1 fruit fly cellular context compared by ENCODE assay signal in the genomic region with DNA sequence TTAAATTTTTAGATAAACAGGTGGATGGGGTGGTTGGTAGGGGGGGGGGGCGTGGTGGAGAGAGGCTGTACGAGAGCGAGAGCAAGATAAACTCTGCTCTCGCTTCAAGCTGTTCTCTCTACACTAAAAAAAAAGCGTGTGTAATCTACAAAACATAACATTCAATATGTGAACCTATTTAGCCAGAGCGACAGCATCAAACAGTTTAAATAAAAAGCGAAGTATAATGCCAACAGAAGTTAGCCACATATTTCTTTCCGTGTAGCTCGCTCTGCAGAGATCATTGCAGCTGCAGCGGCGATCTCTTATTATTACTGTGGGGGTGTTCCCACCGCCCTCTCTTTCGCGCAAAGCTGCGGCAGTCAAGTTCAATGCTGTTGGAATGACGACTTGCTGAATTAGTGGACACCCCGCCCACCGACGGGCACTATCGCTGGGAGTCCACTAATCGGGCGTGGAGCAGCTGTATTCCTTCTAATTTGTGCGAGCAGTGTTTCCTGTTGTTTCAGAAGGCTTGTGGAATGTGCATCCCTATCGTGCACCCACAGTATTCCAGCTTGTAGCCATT.
TF ChIP-seq lines count a peak whose summit lies in the region.

CG2930 (plus strand) TSS at position 518 of the 568 bp plus-strand sequence.

TF ChIP-seq in whole organism, embryonic, 481 proteins besides CTCF, POLR2A, EP300 and RAD21 (continued from another document and continues in another):
- peak; percentile 49 for TF ChIP-seq CG13624 (GFP tag; optimal IDR thresholded peaks at IDR 0.05; lab: Kevin White, UChicago)
- peak; percentile 13 for TF ChIP-seq pho (GFP tag; optimal IDR thresholded peaks at IDR 0.05; lab: Kevin White, UChicago)
- no peak for TF ChIP-seq CG11398 (GFP tag; optimal IDR thresholded peaks at IDR 0.05; lab: Kevin White, UChicago)
- no peak; the same call in 1 of the 2 replicates for TF ChIP-seq Taf1 (GFP tag; IDR thresholded peaks at IDR 0.05; lab: Robert Waterston, UW)
- peak; percentile 88 for TF ChIP-seq CG2712 (tag; optimal IDR thresholded peaks at IDR 0.05; lab: Kevin White, UChicago)
- TF ChIP-seq oc (tag; optimal IDR thresholded peaks at IDR 0.05; lab: Kevin White, UChicago) = peak; percentile 85
- peak; percentile 23 for TF ChIP-seq CG2116 (GFP tag; optimal IDR thresholded peaks at IDR 0.05; lab: Kevin White, UChicago)
- peak; percentile 47; the same call in 1 of the 2 replicates for TF ChIP-seq al (GFP tag; IDR thresholded peaks at IDR 0.05; lab: Robert Waterston, UW)
- TF ChIP-seq Ravus (GFP tag; IDR thresholded peaks at IDR 0.05; lab: Robert Waterston, UW) = peak; percentile 26; the same call in 1 of the 2 replicates
- TF ChIP-seq CG2129 (GFP tag; IDR thresholded peaks at IDR 0.05; lab: Robert Waterston, UW; ENCODE audit: partially characterized antibody) = no peak
- TF ChIP-seq unpg (GFP tag; optimal IDR thresholded peaks at IDR 0.05; lab: Kevin White, UChicago) = peak; percentile 88
- no peak for TF ChIP-seq Dll (GFP tag; IDR thresholded peaks at IDR 0.05; lab: Robert Waterston, UW; ENCODE audit: partially characterized antibody)
- TF ChIP-seq CG10462 (GFP tag; optimal IDR thresholded peaks at IDR 0.05; lab: Kevin White, UChicago) = peak; percentile 75
- TF ChIP-seq Atf3 (GFP tag; optimal IDR thresholded peaks at IDR 0.05; lab: Kevin White, UChicago) = peak; percentile 76
- TF ChIP-seq cas (GFP tag; IDR thresholded peaks at IDR 0.05; lab: Robert Waterston, UW) = peak; percentile 30; the same call in 1 of the 2 replicates
- TF ChIP-seq Camta (GFP tag; optimal IDR thresholded peaks at IDR 0.05; lab: Kevin White, UChicago) = peak; percentile 73
- TF ChIP-seq CG9215 (GFP tag; IDR thresholded peaks at IDR 0.05; lab: Robert Waterston, UW) = peak; percentile 63
- TF ChIP-seq ash1 (GFP tag; optimal IDR thresholded peaks at IDR 0.05; lab: Kevin White, UChicago) = no peak
- no peak for TF ChIP-seq abd-A (tag; optimal IDR thresholded peaks at IDR 0.05; lab: Kevin White, UChicago)
- TF ChIP-seq Usf (GFP tag; optimal IDR thresholded peaks at IDR 0.05; lab: Kevin White, UChicago) = peak; percentile 55
- TF ChIP-seq hb (GFP tag; IDR thresholded peaks at IDR 0.05; lab: Robert Waterston, UW; ENCODE audit: partially characterized antibody) = no peak
- peak; percentile 81 for TF ChIP-seq peb (GFP tag; IDR thresholded peaks at IDR 0.05; lab: Robert Waterston, UW)
- peak; percentile 69 for TF ChIP-seq CG14710 (tag; optimal IDR thresholded peaks at IDR 0.05; lab: Kevin White, UChicago)
- peak; percentile 83 for TF ChIP-seq ranshi (GFP tag; IDR thresholded peaks at IDR 0.05; lab: Robert Waterston, UW)
- TF ChIP-seq pros (GFP tag; optimal IDR thresholded peaks at IDR 0.05; lab: Kevin White, UChicago) = no peak
- peak; percentile 63 for TF ChIP-seq CG5180 (GFP tag; optimal IDR thresholded peaks at IDR 0.05; lab: Kevin White, UChicago)
- TF ChIP-seq prd (optimal IDR thresholded peaks at IDR 0.05; lab: Kevin White, UChicago) = no peak
- peak; percentile 92 for TF ChIP-seq prd (GFP tag; IDR thresholded peaks at IDR 0.05; lab: Robert Waterston, UW)
- TF ChIP-seq CG12942 (GFP tag; optimal IDR thresholded peaks at IDR 0.05; lab: Kevin White, UChicago) = peak; percentile 80
- peak; percentile 29 for TF ChIP-seq CG14965 (GFP tag; optimal IDR thresholded peaks at IDR 0.05; lab: Kevin White, UChicago; ENCODE audit: borderline replicate concordance)
- TF ChIP-seq cad (GFP tag; optimal IDR thresholded peaks at IDR 0.05; lab: Kevin White, UChicago) = no peak
- TF ChIP-seq CG11456 (GFP tag; IDR thresholded peaks at IDR 0.05; lab: Robert Waterston, UW) = peak; percentile 78
- TF ChIP-seq zf30C (GFP tag; optimal IDR thresholded peaks at IDR 0.05; lab: Kevin White, UChicago) = peak; percentile 48
- TF ChIP-seq ind (GFP tag; optimal IDR thresholded peaks at IDR 0.05; lab: Kevin White, UChicago) = peak; percentile 86
- TF ChIP-seq CG7963 (GFP tag; IDR thresholded peaks at IDR 0.05; lab: Robert Waterston, UW; ENCODE audit: partially characterized antibody) = no peak
- TF ChIP-seq CG12104 (GFP tag; optimal IDR thresholded peaks at IDR 0.05; lab: Kevin White, UChicago) = peak; percentile 73
- TF ChIP-seq CG17612 (GFP tag; IDR thresholded peaks at IDR 0.05; lab: Robert Waterston, UW) = 0 out of 2 replicates have a peak, but pooled peaks have one; percentile 44
- no peak for TF ChIP-seq Dip2 (GFP tag; IDR thresholded peaks at IDR 0.05; lab: Robert Waterston, UW)
- TF ChIP-seq gcm2 (GFP tag; optimal IDR thresholded peaks at IDR 0.05; lab: Kevin White, UChicago) = peak; percentile 52
- TF ChIP-seq Xbp1 (GFP tag; optimal IDR thresholded peaks at IDR 0.05; lab: Kevin White, UChicago) = peak; percentile 87
- TF ChIP-seq Hand (GFP tag; optimal IDR thresholded peaks at IDR 0.05; lab: Kevin White, UChicago) = no peak
- no peak for TF ChIP-seq Fer2 (tag; optimal IDR thresholded peaks at IDR 0.05; lab: Kevin White, UChicago)
- no peak for TF ChIP-seq CG10543 (GFP tag; optimal IDR thresholded peaks at IDR 0.05; lab: Kevin White, UChicago)
- TF ChIP-seq sima (GFP tag; optimal IDR thresholded peaks at IDR 0.05; lab: Kevin White, UChicago) = peak; percentile 31
- TF ChIP-seq Trl (optimal IDR thresholded peaks at IDR 0.05; lab: Kevin White, UChicago) = peak in 1 of 2 experiments; percentile 31
- peak; percentile 67 for TF ChIP-seq Trl (GFP tag; optimal IDR thresholded peaks at IDR 0.05; lab: Kevin White, UChicago)
- TF ChIP-seq Sox100B (GFP tag; optimal IDR thresholded peaks at IDR 0.05; lab: Kevin White, UChicago) = peak; percentile 76
- TF ChIP-seq tll (GFP tag; optimal IDR thresholded peaks at IDR 0.05; lab: Kevin White, UChicago) = no peak
- no peak for TF ChIP-seq sc (optimal IDR thresholded peaks at IDR 0.05; lab: Kevin White, UChicago)
- TF ChIP-seq sc (GFP tag; optimal IDR thresholded peaks at IDR 0.05; lab: Kevin White, UChicago) = peak; percentile 84
- TF ChIP-seq CG15073 (GFP tag; optimal IDR thresholded peaks at IDR 0.05; lab: Kevin White, UChicago) = peak; percentile 22
- TF ChIP-seq Sox102F (GFP tag; optimal IDR thresholded peaks at IDR 0.05; lab: Kevin White, UChicago) = peak; percentile 90
- TF ChIP-seq vfl (GFP tag; optimal IDR thresholded peaks at IDR 0.05; lab: Kevin White, UChicago) = no peak
- peak; percentile 89 for TF ChIP-seq stc (GFP tag; IDR thresholded peaks at IDR 0.05; lab: Robert Waterston, UW)
- peak; percentile 85 for TF ChIP-seq CG31441 (GFP tag; IDR thresholded peaks at IDR 0.05; lab: Robert Waterston, UW)
- TF ChIP-seq br (optimal IDR thresholded peaks at IDR 0.05; lab: Kevin White, UChicago) = no peak
- TF ChIP-seq CG6654 (GFP tag; optimal IDR thresholded peaks at IDR 0.05; lab: Kevin White, UChicago) = peak; percentile 64
- TF ChIP-seq CrebB (tag; optimal IDR thresholded peaks at IDR 0.05; lab: Kevin White, UChicago) = peak; percentile 63
- TF ChIP-seq Sry-β (GFP tag; optimal IDR thresholded peaks at IDR 0.05; lab: Kevin White, UChicago) = no peak
- peak; percentile 81 for TF ChIP-seq CG15269 (tag; optimal IDR thresholded peaks at IDR 0.05; lab: Kevin White, UChicago)
- peak; percentile 68 for TF ChIP-seq CG10274 (GFP tag; optimal IDR thresholded peaks at IDR 0.05; lab: Kevin White, UChicago)
- TF ChIP-seq pfk (GFP tag; optimal IDR thresholded peaks at IDR 0.05; lab: Kevin White, UChicago) = no peak
- peak; percentile 86 for TF ChIP-seq Blimp-1 (GFP tag; optimal IDR thresholded peaks at IDR 0.05; lab: Kevin White, UChicago)
- TF ChIP-seq mam (GFP tag; optimal IDR thresholded peaks at IDR 0.05; lab: Kevin White, UChicago) = peak; percentile 70
- no peak for TF ChIP-seq CG34224 (GFP tag; IDR thresholded peaks at IDR 0.05; lab: Robert Waterston, UW; ENCODE audit: partially characterized antibody)
- TF ChIP-seq CG12236 (GFP tag; optimal IDR thresholded peaks at IDR 0.05; lab: Kevin White, UChicago) = peak; percentile 65
- peak; percentile 54 for TF ChIP-seq Myb (GFP tag; optimal IDR thresholded peaks at IDR 0.05; lab: Kevin White, UChicago)
- peak; percentile 78 for TF ChIP-seq jumu (GFP tag; optimal IDR thresholded peaks at IDR 0.05; lab: Kevin White, UChicago)
- TF ChIP-seq TFAM (GFP tag; optimal IDR thresholded peaks at IDR 0.05; lab: Kevin White, UChicago) = peak; percentile 49
- peak in 1 of 2 experiments; percentile 60 for TF ChIP-seq eve (GFP tag; optimal IDR thresholded peaks at IDR 0.05; lab: Kevin White, UChicago)
- peak; percentile 92 for TF ChIP-seq ttk (GFP tag; IDR thresholded peaks at IDR 0.05; lab: Robert Waterston, UW)
- no peak for TF ChIP-seq HLH4C (GFP tag; IDR thresholded peaks at IDR 0.05; lab: Robert Waterston, UW; ENCODE audit: partially characterized antibody)
- TF ChIP-seq CG8765 (GFP tag; IDR thresholded peaks at IDR 0.05; lab: Robert Waterston, UW) = peak; percentile 57; the same call in 1 of the 2 replicates
- peak; percentile 85 for TF ChIP-seq wor (GFP tag; IDR thresholded peaks at IDR 0.05; lab: Robert Waterston, UW)
- peak; percentile 71 for TF ChIP-seq CG17568 (GFP tag; optimal IDR thresholded peaks at IDR 0.05; lab: Kevin White, UChicago)
- TF ChIP-seq CG8089 (GFP tag; optimal IDR thresholded peaks at IDR 0.05; lab: Kevin White, UChicago) = peak; percentile 78
- 0 out of 2 replicates have a peak, but pooled peaks have one; percentile 35 for TF ChIP-seq CG9932 (GFP tag; IDR thresholded peaks at IDR 0.05; lab: Robert Waterston, UW)
- TF ChIP-seq Deaf1 (tag; optimal IDR thresholded peaks at IDR 0.05; lab: Kevin White, UChicago) = peak; percentile 22
- peak; percentile 69 for TF ChIP-seq tx (GFP tag; optimal IDR thresholded peaks at IDR 0.05; lab: Kevin White, UChicago)
- TF ChIP-seq Ssrp (tag; optimal IDR thresholded peaks at IDR 0.05; lab: Kevin White, UChicago) = peak; percentile 81
- peak; percentile 69 for TF ChIP-seq her (GFP tag; optimal IDR thresholded peaks at IDR 0.05; lab: Kevin White, UChicago)
- TF ChIP-seq CG18764 (GFP tag; optimal IDR thresholded peaks at IDR 0.05; lab: Kevin White, UChicago) = peak; percentile 79
- TF ChIP-seq Doc2 (GFP tag; IDR thresholded peaks at IDR 0.05; lab: Robert Waterston, UW) = peak; percentile 60; the same call in 1 of the 2 replicates
- TF ChIP-seq h (optimal IDR thresholded peaks at IDR 0.05; lab: Kevin White, UChicago) = no peak
- peak; percentile 77 for TF ChIP-seq CoRest (tag; optimal IDR thresholded peaks at IDR 0.05; lab: Kevin White, UChicago)
- TF ChIP-seq amos (GFP tag; IDR thresholded peaks at IDR 0.05; lab: Robert Waterston, UW; ENCODE audit: partially characterized antibody) = no peak
- TF ChIP-seq pnt (GFP tag; optimal IDR thresholded peaks at IDR 0.05; lab: Kevin White, UChicago) = peak; percentile 86
- TF ChIP-seq CG14860 (GFP tag; IDR thresholded peaks at IDR 0.05; lab: Robert Waterston, UW; ENCODE audit: partially characterized antibody) = no peak
- no peak for TF ChIP-seq Scr (GFP tag; IDR thresholded peaks at IDR 0.05; lab: Robert Waterston, UW; ENCODE audit: partially characterized antibody)
- TF ChIP-seq Hr39 (optimal IDR thresholded peaks at IDR 0.05; lab: Kevin White, UChicago) = no peak
- TF ChIP-seq toy (GFP tag; IDR thresholded peaks at IDR 0.05; lab: Robert Waterston, UW) = 0 out of 2 replicates have a peak, but pooled peaks have one; percentile 31
- peak; percentile 88 for TF ChIP-seq Oli (tag; optimal IDR thresholded peaks at IDR 0.05; lab: Kevin White, UChicago)
- peak; percentile 34 for TF ChIP-seq Ets97D (GFP tag; optimal IDR thresholded peaks at IDR 0.05; lab: Kevin White, UChicago)
- no peak for TF ChIP-seq Hmx (GFP tag; optimal IDR thresholded peaks at IDR 0.05; lab: Kevin White, UChicago)
- TF ChIP-seq Hr51 (GFP tag; optimal IDR thresholded peaks at IDR 0.05; lab: Kevin White, UChicago) = peak; percentile 31 to 82
- peak; percentile 57 for TF ChIP-seq trem (tag; optimal IDR thresholded peaks at IDR 0.05; lab: Kevin White, UChicago)
- peak; percentile 78 for TF ChIP-seq fd64A (GFP tag; optimal IDR thresholded peaks at IDR 0.05; lab: Kevin White, UChicago)
- no peak for TF ChIP-seq Adf1 (GFP tag; IDR thresholded peaks at IDR 0.05; lab: Robert Waterston, UW)
- peak; percentile 69 for TF ChIP-seq CG31388 (GFP tag; optimal IDR thresholded peaks at IDR 0.05; lab: Kevin White, UChicago)
- TF ChIP-seq nau (GFP tag; optimal IDR thresholded peaks at IDR 0.05; lab: Kevin White, UChicago) = peak; percentile 73
- TF ChIP-seq Vsx1 (GFP tag; optimal IDR thresholded peaks at IDR 0.05; lab: Kevin White, UChicago) = no peak
- TF ChIP-seq grn (GFP tag; optimal IDR thresholded peaks at IDR 0.05; lab: Kevin White, UChicago) = no peak
- peak; percentile 68 for TF ChIP-seq tio (GFP tag; optimal IDR thresholded peaks at IDR 0.05; lab: Kevin White, UChicago)
- TF ChIP-seq Dref (GFP tag; IDR thresholded peaks at IDR 0.05; lab: Robert Waterston, UW) = 0 out of 2 replicates have a peak, but pooled peaks have one; percentile 12
- peak; percentile 85 for TF ChIP-seq CG2875 (GFP tag; optimal IDR thresholded peaks at IDR 0.05; lab: Kevin White, UChicago)
- TF ChIP-seq ab (GFP tag; optimal IDR thresholded peaks at IDR 0.05; lab: Kevin White, UChicago) = peak; percentile 43
- TF ChIP-seq NK7.1 (GFP tag; optimal IDR thresholded peaks at IDR 0.05; lab: Kevin White, UChicago) = peak; percentile 72
- peak in 1 of 2 experiments; percentile 52 for TF ChIP-seq Eip74EF (GFP tag; optimal IDR thresholded peaks at IDR 0.05; lab: Kevin White, UChicago)
- TF ChIP-seq dmrt99B (tag; optimal IDR thresholded peaks at IDR 0.05; lab: Kevin White, UChicago) = peak; percentile 86
- peak; percentile 54 for TF ChIP-seq trh (GFP tag; optimal IDR thresholded peaks at IDR 0.05; lab: Kevin White, UChicago)
- peak; percentile 82 for TF ChIP-seq CG2678 (tag; optimal IDR thresholded peaks at IDR 0.05; lab: Kevin White, UChicago)
- TF ChIP-seq MTF-1 (GFP tag; optimal IDR thresholded peaks at IDR 0.05; lab: Kevin White, UChicago; ENCODE audit: borderline replicate concordance) = peak; percentile 74
- peak; percentile 76 for TF ChIP-seq CG1233 (GFP tag; optimal IDR thresholded peaks at IDR 0.05; lab: Kevin White, UChicago)
- TF ChIP-seq pb (GFP tag; optimal IDR thresholded peaks at IDR 0.05; lab: Kevin White, UChicago) = peak; percentile 72
- TF ChIP-seq CG9437 (GFP tag; optimal IDR thresholded peaks at IDR 0.05; lab: Kevin White, UChicago) = peak; percentile 59
- no peak for TF ChIP-seq mirr (GFP tag; optimal IDR thresholded peaks at IDR 0.05; lab: Kevin White, UChicago)
- peak; percentile 82 for TF ChIP-seq CG6254 (GFP tag; optimal IDR thresholded peaks at IDR 0.05; lab: Kevin White, UChicago)
- TF ChIP-seq E2f1 (GFP tag; IDR thresholded peaks at IDR 0.05; lab: Robert Waterston, UW) = peak; percentile 85
- peak; percentile 97 for TF ChIP-seq Drgx (GFP tag; IDR thresholded peaks at IDR 0.05; lab: Robert Waterston, UW)
- TF ChIP-seq en (GFP tag; optimal IDR thresholded peaks at IDR 0.05; lab: Kevin White, UChicago) = peak; percentile 38
- peak; percentile 48 for TF ChIP-seq CG4854 (GFP tag; optimal IDR thresholded peaks at IDR 0.05; lab: Kevin White, UChicago)
